Fruit fly (Drosophila melanogaster) whole organism, pupa: Measurements from ENCODE around the gene Polr3E.
A peak's percentile ranks its signal among the peaks of the same experiment; 100 is the strongest.

Experiments used
- CG12605 ChIP-seq: fragments of 200-800 bp; sonication (Bioruptor generic); IDR thresholded peaks from 2 replicates; pipeline ENCODE4 v1.3.6; 2022; ENCODE audit warnings: missing biosample characterization, missing genetic modification characterization
- CG14655 ChIP-seq: fragments of 200-800 bp; sonication (Bioruptor generic); optimal IDR thresholded peaks from 3 replicates; lab custom pipeline; 2017; ENCODE audit warnings: mild to moderate bottlenecking, missing biosample characterization, missing genetic modification reagents, missing genetic modification characterization
- CG15710 ChIP-seq: fragments of 200-800 bp; sonication (Bioruptor generic); optimal IDR thresholded peaks from 2 replicates; lab custom pipeline; 2018; ENCODE audit warnings: missing biosample characterization, mild to moderate bottlenecking, missing genetic modification characterization, moderate library complexity
- CG17806 ChIP-seq: fragments of 200-800 bp; sonication (Bioruptor generic); optimal IDR thresholded peaks from 2 replicates; lab custom pipeline; 2018; ENCODE audit warnings: missing biosample characterization, mild to moderate bottlenecking, missing genetic modification characterization, moderate library complexity
- CG32121 ChIP-seq: fragments of 200-800 bp; sonication (Bioruptor generic); IDR thresholded peaks from 2 replicates; pipeline ENCODE4 v1.3.6; 2022; ENCODE audit warnings: missing biosample characterization, missing genetic modification characterization
- CG34367 ChIP-seq: fragments of 200-800 bp; sonication (Bioruptor generic); optimal IDR thresholded peaks from 2 replicates; lab custom pipeline; 2018; ENCODE audit warnings: missing biosample characterization, mild to moderate bottlenecking, missing genetic modification characterization
- CG4496 ChIP-seq: fragments of 200-800 bp; sonication (Bioruptor generic); IDR thresholded peaks from 3 replicates; pipeline ENCODE4 v1.3.6; 2022; ENCODE audit warnings: missing biosample characterization, missing genetic modification characterization
- CG8159 ChIP-seq: fragments of 200-800 bp; sonication (Bioruptor generic); optimal IDR thresholded peaks from 3 replicates; lab custom pipeline; 2018; ENCODE audit warnings: missing biosample characterization, mild to moderate bottlenecking, missing genetic modification characterization, moderate library complexity
- Pif1B ChIP-seq: fragments of 200-800 bp; sonication (Bioruptor generic); optimal IDR thresholded peaks from 3 replicates; lab custom pipeline; 2016; ENCODE audit warnings: missing biosample characterization, missing genetic modification characterization
- Snoo ChIP-seq: fragments of 200-800 bp; sonication (Bioruptor generic); optimal IDR thresholded peaks from 3 replicates; lab custom pipeline; 2017; ENCODE audit warnings: missing biosample characterization, mild to moderate bottlenecking, missing genetic modification characterization, inconsistent platforms
- fd96Ca ChIP-seq: fragments of 200-800 bp; sonication (Bioruptor generic); IDR thresholded peaks from 3 replicates; pipeline ENCODE4 v1.3.6; 2022; ENCODE audit warnings: missing biosample characterization, missing genetic modification characterization
- gl ChIP-seq: fragments of 200-800 bp; sonication (Bioruptor generic); optimal IDR thresholded peaks from 2 replicates; lab custom pipeline; 2018; ENCODE audit warnings: missing biosample characterization, mild to moderate bottlenecking, missing genetic modification characterization
- rn ChIP-seq: fragments of 200-800 bp; sonication (Bioruptor generic); IDR thresholded peaks from 2 replicates; pipeline ENCODE4 v1.3.6; 2022; ENCODE audit warnings: missing biosample characterization, missing genetic modification characterization

DNA sequence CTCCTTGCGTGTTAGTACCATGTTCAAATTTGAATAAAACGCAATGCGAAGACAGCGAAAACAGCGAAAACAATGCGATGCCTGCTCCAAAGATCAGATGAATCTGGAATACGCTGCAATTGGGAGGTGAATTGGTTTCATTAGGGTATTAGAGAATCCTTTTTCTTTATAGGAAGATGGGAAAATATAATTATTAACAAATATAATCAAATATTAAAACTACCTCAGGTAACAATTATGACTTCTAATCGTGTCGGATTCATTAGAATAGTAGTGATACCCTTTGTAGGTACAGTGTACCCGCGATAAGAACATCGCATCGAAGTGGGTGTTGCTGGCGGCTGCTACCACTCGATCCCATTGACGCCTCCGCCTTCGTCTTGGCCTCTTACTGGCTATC is 43.7 kb upstream of the Polr3E start:
- TF ChIP-seq fd96Ca (GFP tag; lab: Robert Waterston, UW) (no peak), CG15710 (tag; lab: Kevin White, UChicago) (peak; percentile 53), CG34367 (tag; lab: Kevin White, UChicago) (peak; percentile 47), gl (no peak), CG8159 (tag; lab: Kevin White, UChicago) (peak; percentile 59), rn (GFP tag; lab: Robert Waterston, UW) (no peak), CG32121 (GFP tag; lab: Robert Waterston, UW) (no peak), Snoo (tag; lab: Kevin White, UChicago) (no peak), CG4496 (GFP tag; lab: Robert Waterston, UW) (no peak), Pif1B (no peak), CG14655 (GFP tag; lab: Kevin White, UChicago) (peak; percentile 73), CG17806 (tag; lab: Kevin White, UChicago) (peak; percentile 58), CG12605 (GFP tag; lab: Robert Waterston, UW) (no peak)
